Worm (Caenorhabditis elegans): ENCODE data around the gene mrpl-46.
A peak's percentile ranks its signal among the peaks of the same experiment; 100 is the strongest.

The mrpl-46 gene

DNA sequence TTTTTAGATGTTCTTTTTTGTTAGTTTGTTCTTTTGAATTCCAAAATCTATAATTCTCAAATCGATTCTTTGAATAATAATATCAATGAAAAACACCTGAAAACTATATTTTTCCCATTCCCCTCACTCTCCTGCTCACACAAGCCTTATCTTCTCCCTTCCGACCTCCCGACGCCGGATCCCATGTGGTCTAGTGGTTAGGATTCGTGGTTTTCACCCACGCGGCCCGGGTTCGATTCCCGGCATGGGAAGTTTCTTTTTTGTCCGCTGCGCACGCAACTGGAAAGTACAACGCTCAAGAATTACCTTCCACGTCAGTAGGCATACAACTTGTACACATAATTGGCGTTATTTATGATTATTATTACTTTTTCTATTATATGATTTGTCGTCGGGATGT, 42.0 kb downstream of the mrpl-46 start (continued):
- peak; percentile 8 for TF ChIP-seq ztf-16 (tag; optimal IDR thresholded peaks at IDR 0.05)
- TF ChIP-seq F13H6.1 (tag; optimal IDR thresholded peaks at IDR 0.05), result peak; percentile 39
- peak; percentile 53 for TF ChIP-seq che-1 (tag; optimal IDR thresholded peaks at IDR 0.05)
- TF ChIP-seq ceh-48 (tag; optimal IDR thresholded peaks at IDR 0.05), result peak; percentile 22
- TF ChIP-seq ceh-31 (tag; optimal IDR thresholded peaks at IDR 0.05), result peak; percentile 36
- TF ChIP-seq zip-5 (tag; optimal IDR thresholded peaks at IDR 0.05), result no peak
- peak; percentile 34 for TF ChIP-seq tbx-2 (tag; optimal IDR thresholded peaks at IDR 0.05)
- TF ChIP-seq lin-11 (tag; optimal IDR thresholded peaks at IDR 0.05), result peak; percentile 37
- TF ChIP-seq npax-4 (tag; optimal IDR thresholded peaks at IDR 0.05), result no peak
- TF ChIP-seq gmeb-2 (tag; optimal IDR thresholded peaks at IDR 0.05), result peak; percentile 58
- peak; percentile 6 for TF ChIP-seq K09A11.1 (tag; optimal IDR thresholded peaks at IDR 0.05; ENCODE audit: insufficient read depth)
- peak; percentile 16 for TF ChIP-seq pat-9 (tag; optimal IDR thresholded peaks at IDR 0.05)
- peak; percentile 69 for TF ChIP-seq unc-3 (GFP tag; conservative IDR thresholded peaks at IDR 0.05)
- TF ChIP-seq unc-3 (tag; optimal IDR thresholded peaks at IDR 0.05), result no peak
- peak; percentile 23 for TF ChIP-seq madf-2 (tag; optimal IDR thresholded peaks at IDR 0.05)

DNA sequence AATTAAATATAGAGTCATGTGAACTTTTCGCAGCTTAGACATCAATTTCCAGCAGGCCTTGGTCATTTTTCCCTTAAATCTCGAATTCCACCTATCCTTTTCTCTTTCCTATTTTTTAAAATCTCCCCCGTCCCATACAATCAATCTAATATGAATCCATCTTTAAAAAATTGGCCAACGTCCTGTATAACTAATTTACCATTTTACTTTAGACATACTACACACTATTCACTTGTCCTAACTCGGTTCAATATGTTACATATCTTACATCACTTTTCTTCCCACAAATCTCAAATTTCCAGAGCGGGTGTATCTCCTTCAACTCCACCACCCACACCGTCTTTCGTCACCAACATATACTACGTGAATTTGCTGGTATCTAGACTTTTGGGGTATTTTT, 44.6 kb downstream of the mrpl-46 start, which contains the start of gene lgc-33:
Gene lgc-33, plus strand, starts transcription at position 301 of the 400 bp plus-strand sequence.
- no peak for TF ChIP-seq ahr-1 (tag; optimal IDR thresholded peaks at IDR 0.05)
- no peak for TF ChIP-seq gmeb-2 (tag; optimal IDR thresholded peaks at IDR 0.05)
- TF ChIP-seq C08G9.2 (tag; optimal IDR thresholded peaks at IDR 0.05), result no peak
- no peak for TF ChIP-seq T23F11.4 (GFP tag; optimal IDR thresholded peaks at IDR 0.05)
- no peak for TF ChIP-seq sox-4 (tag; optimal IDR thresholded peaks at IDR 0.05)
- no peak for TF ChIP-seq che-1 (tag; optimal IDR thresholded peaks at IDR 0.05)
- TF ChIP-seq ceh-48 (tag; optimal IDR thresholded peaks at IDR 0.05), result no peak
- no peak for TF ChIP-seq odd-2 (tag; optimal IDR thresholded peaks at IDR 0.05)
- no peak for TF ChIP-seq Y22D7AL.16 (tag; optimal IDR thresholded peaks at IDR 0.05)
- TF ChIP-seq rnt-1 (tag; optimal IDR thresholded peaks at IDR 0.05), result no peak
- TF ChIP-seq hlh-8 (tag; optimal IDR thresholded peaks at IDR 0.05), result no peak
- TF ChIP-seq nhr-232 (tag; optimal IDR thresholded peaks at IDR 0.05), result no peak
- no peak for TF ChIP-seq unc-42 (tag; optimal IDR thresholded peaks at IDR 0.05)
- no peak for TF ChIP-seq eyg-1 (tag; optimal IDR thresholded peaks at IDR 0.05)
- TF ChIP-seq pha-2 (tag; optimal IDR thresholded peaks at IDR 0.05), result no peak
- TF ChIP-seq dve-1 (tag; optimal IDR thresholded peaks at IDR 0.05), result no peak
- TF ChIP-seq syd-9 (tag; optimal IDR thresholded peaks at IDR 0.05), result no peak
- no peak for TF ChIP-seq lim-6 (tag; optimal IDR thresholded peaks at IDR 0.05)
- no peak for TF ChIP-seq elt-2 (tag; optimal IDR thresholded peaks at IDR 0.05)

DNA sequence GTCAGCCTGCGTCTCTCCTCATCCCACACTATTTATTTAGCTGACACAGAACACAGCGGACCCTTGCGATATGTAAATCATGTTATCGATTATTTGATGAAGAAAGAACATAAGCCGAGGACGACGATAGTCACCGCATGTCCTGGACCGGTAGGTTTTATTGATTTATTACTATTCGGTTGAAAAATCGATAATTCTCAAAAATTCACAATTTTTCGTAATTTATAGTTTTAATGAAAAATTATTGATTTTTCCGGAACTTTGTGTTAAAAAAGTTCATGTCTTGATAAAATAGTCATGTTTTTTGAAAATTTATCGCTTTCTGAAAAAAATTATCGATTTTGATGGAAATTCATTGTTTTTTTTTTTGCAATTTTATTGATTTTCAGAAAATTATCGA, 47.6 kb downstream of the mrpl-46 start:
- TF ChIP-seq ets-4 (tag; optimal IDR thresholded peaks at IDR 0.05) (no peak), ceh-24 (tag; optimal IDR thresholded peaks at IDR 0.05) (no peak), ceh-34 (tag; optimal IDR thresholded peaks at IDR 0.05) (no peak), che-1 (tag; optimal IDR thresholded peaks at IDR 0.05) (no peak)

DNA sequence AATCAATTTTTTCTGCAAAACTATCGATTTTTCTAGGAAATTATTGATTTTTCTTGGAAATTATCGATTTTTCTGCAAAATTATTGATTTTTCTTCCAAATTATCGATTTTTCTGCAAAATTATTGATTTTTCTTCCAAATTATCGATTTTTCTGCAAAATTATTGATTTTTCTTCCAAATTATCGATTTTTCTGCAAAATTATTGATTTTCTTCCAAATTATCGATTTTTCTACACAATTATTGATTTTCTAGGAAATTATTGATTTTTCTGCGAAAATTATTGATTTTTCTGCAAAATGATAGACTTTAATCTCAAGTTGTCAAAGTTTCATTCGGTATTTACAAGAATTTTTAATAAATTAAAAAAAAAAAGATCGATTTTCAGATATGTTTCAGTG, 48.3 kb downstream of the mrpl-46 start:
- peak; percentile 85 for TF ChIP-seq ceh-48 (tag; optimal IDR thresholded peaks at IDR 0.05)

Measured in whole organism, late embryonic.